Fruit fly (Drosophila melanogaster) whole organism, wandering third instar larva: Measurements from ENCODE around the gene mAcon1.

Experiments used
- CG9705 ChIP-seq: fragments of 200-800 bp; sonication (Bioruptor generic); optimal IDR thresholded peaks from 2 replicates; lab custom pipeline; 2018; ENCODE audit warnings: missing biosample characterization, mild to moderate bottlenecking, missing genetic modification characterization
- CrebA ChIP-seq: fragments of 200-800 bp; sonication (Bioruptor generic); optimal IDR thresholded peaks from 2 replicates; lab custom pipeline; 2016; ENCODE audit warnings: missing biosample characterization, mild to moderate bottlenecking, missing genetic modification characterization, borderline replicate concordance
- Dfd ChIP-seq: fragments of >200 bp; optimal IDR thresholded peaks from 2 replicates; lab custom pipeline; 2017; ENCODE audit warnings: missing biosample characterization, missing genetic modification characterization
- Dif ChIP-seq: fragments of 200-275, 200-300 bp; sonication (Bioruptor generic); optimal IDR thresholded peaks from 2 replicates; lab custom pipeline; 2018; ENCODE audit warnings: missing biosample characterization, missing genetic modification characterization; ENCODE audit not compliant: partially characterized antibody
- HLH106 ChIP-seq: fragments of 200-800 bp; optimal IDR thresholded peaks from 3 replicates; lab custom pipeline; 2019; ENCODE audit warnings: missing biosample characterization, mild to moderate bottlenecking, missing genetic modification characterization, moderate library complexity
- Hnf4 ChIP-seq: fragments of 200-800 bp; sonication (Bioruptor generic); optimal IDR thresholded peaks from 2 replicates; lab custom pipeline; 2016; ENCODE audit warnings: missing biosample characterization, mild to moderate bottlenecking, missing genetic modification characterization
- Hr78 ChIP-seq: fragments of >200 bp; optimal IDR thresholded peaks from 2 replicates; lab custom pipeline; 2017; ENCODE audit warnings: missing biosample characterization, missing genetic modification characterization
- Mio ChIP-seq: sonication (Bioruptor generic); optimal IDR thresholded peaks from 2 replicates; lab custom pipeline; 2016; ENCODE audit warnings: missing biosample characterization, missing genetic modification characterization
- Myc ChIP-seq: fragments of >200 bp; optimal IDR thresholded peaks from 2 replicates; lab custom pipeline; 2017
- N ChIP-seq: fragments of >200 bp; optimal IDR thresholded peaks from 2 replicates; lab custom pipeline; 2018; ENCODE audit warnings: missing biosample characterization, missing external identifiers, missing genetic modification characterization
- OdsH ChIP-seq: fragments of 200-800 bp; sonication (Bioruptor generic); optimal IDR thresholded peaks from 2 replicates; lab custom pipeline; 2016; ENCODE audit warnings: missing biosample characterization, mild to moderate bottlenecking, missing genetic modification characterization
- Rel ChIP-seq, 2 experiments: fragments of 200-800 bp; sonication (Bioruptor generic) in 1 of 2; optimal IDR thresholded peaks; 2 replicates in 1 of 2; 3 replicates in 1 of 2; lab custom pipeline; 2016 to 2019; ENCODE audit warnings: mild to moderate bottlenecking in 2 of 2, missing biosample characterization in 2 of 2, missing genetic modification characterization in 2 of 2, moderate library complexity in 1 of 2
- Vsx2 ChIP-seq: fragments of 200-300, 225-300 bp; sonication (Bioruptor generic); optimal IDR thresholded peaks from 2 replicates; lab custom pipeline; 2018; ENCODE audit warnings: missing biosample characterization, missing genetic modification characterization; ENCODE audit not compliant: partially characterized antibody
- br ChIP-seq: fragments of 200-800 bp; sonication (Bioruptor generic); optimal IDR thresholded peaks from 2 replicates; lab custom pipeline; 2016; ENCODE audit warnings: missing biosample characterization, missing genetic modification characterization
- brk ChIP-seq: fragments of 200-800 bp; sonication (Bioruptor generic); optimal IDR thresholded peaks from 2 replicates; lab custom pipeline; 2016; ENCODE audit warnings: missing biosample characterization, mild to moderate bottlenecking, missing genetic modification characterization
- dmrt93B ChIP-seq: fragments of 200-800 bp; sonication (Bioruptor generic); optimal IDR thresholded peaks from 2 replicates; lab custom pipeline; 2018; ENCODE audit warnings: missing biosample characterization, mild to moderate bottlenecking, missing genetic modification characterization
- ey ChIP-seq: fragments of 200-800 bp; sonication (Bioruptor generic); optimal IDR thresholded peaks from 2 replicates; lab custom pipeline; 2016; ENCODE audit warnings: missing biosample characterization, missing genetic modification characterization
- foxo ChIP-seq, 2 experiments: fragments of 200-800 bp; sonication (Bioruptor generic); optimal IDR thresholded peaks; 2 replicates in 1 of 2; 3 replicates in 1 of 2; lab custom pipeline; 2016 to 2017; ENCODE audit warnings: missing biosample characterization in 2 of 2, missing genetic modification characterization in 2 of 2
- fru ChIP-seq: fragments of 200-800 bp; sonication (Bioruptor generic); optimal IDR thresholded peaks from 3 replicates; lab custom pipeline; 2016; ENCODE audit warnings: missing biosample characterization, mild to moderate bottlenecking, missing genetic modification characterization
- h ChIP-seq: fragments of 200-800 bp; sonication (Bioruptor generic); optimal IDR thresholded peaks from 3 replicates; lab custom pipeline; 2016; ENCODE audit warnings: missing biosample characterization, mild to moderate bottlenecking, missing genetic modification characterization
- jim ChIP-seq: fragments of 175-275, 200-325 bp; sonication (Bioruptor generic); optimal IDR thresholded peaks from 2 replicates; lab custom pipeline; 2016; ENCODE audit warnings: missing biosample characterization, mild to moderate bottlenecking, missing genetic modification characterization
- lola ChIP-seq: fragments of >200 bp; optimal IDR thresholded peaks from 2 replicates; lab custom pipeline; 2017; ENCODE audit warnings: missing biosample characterization, missing genetic modification characterization
- psq ChIP-seq: fragments of 200-800 bp; sonication (Bioruptor generic); optimal IDR thresholded peaks from 3 replicates; lab custom pipeline; 2017; ENCODE audit warnings: missing biosample characterization, mild to moderate bottlenecking, missing genetic modification characterization, moderate library complexity
- rgr ChIP-seq: fragments of 200-800 bp; sonication (Bioruptor generic); optimal IDR thresholded peaks from 3 replicates; lab custom pipeline; 2016; ENCODE audit warnings: missing biosample characterization, mild to moderate bottlenecking, missing genetic modification characterization
- sage ChIP-seq: fragments of 200-800 bp; sonication (Bioruptor generic); optimal IDR thresholded peaks from 2 replicates; lab custom pipeline; 2016; ENCODE audit warnings: missing biosample characterization, mild to moderate bottlenecking, missing genetic modification characterization
- tai ChIP-seq: sonication (Bioruptor generic); optimal IDR thresholded peaks from 2 replicates; lab custom pipeline; 2016; ENCODE audit warnings: missing biosample characterization, missing genetic modification characterization

Gene mAcon1

DNA sequence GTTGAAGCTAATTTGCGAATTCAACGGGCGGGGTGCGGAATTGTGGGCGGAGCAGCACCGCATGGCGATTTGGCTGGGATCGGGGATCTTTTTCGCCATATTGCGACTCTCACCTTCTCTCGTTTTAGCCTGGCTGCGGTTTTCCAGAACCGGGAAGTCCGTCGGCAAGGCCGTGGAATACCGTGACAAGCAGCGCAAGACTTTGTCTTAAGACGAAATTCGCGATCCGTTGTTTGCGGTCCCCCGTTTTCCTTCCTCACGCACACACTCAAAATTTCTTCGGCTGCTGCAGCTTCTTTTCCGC lies 10.8 kb downstream of the mAcon1 start:
- TF ChIP-seq Rel (GFP tag; optimal IDR thresholded peaks at IDR 0.05; lab: Kevin White, UChicago) (no peak), Rel (tag; optimal IDR thresholded peaks at IDR 0.05; lab: Kevin White, UChicago) (peak; percentile 67), sage (GFP tag; lab: Kevin White, UChicago) (no peak)

- TF ChIP-seq Hnf4 (GFP tag; lab: Kevin White, UChicago) (no peak), Dif (GFP tag; lab: Kevin White, UChicago) (no peak), rgr (no peak), brk (GFP tag; lab: Kevin White, UChicago) (no peak), HLH106 (tag; lab: Kevin White, UChicago) (peak; percentile 7), ey (GFP tag; lab: Kevin White, UChicago) (no peak), sage (GFP tag; lab: Kevin White, UChicago) (peak; percentile 33)
- TF ChIP-seq, all 38 proteins: peak for 2
These were observed 11.3 kb downstream of the mAcon1 start, which contains the start of the genes bur and Mcm10 for dm6 chr2L:21179615-21180031. bur (minus strand) TSS chr2L:21179683. Mcm10 (plus strand) TSS chr2L:21179933.

dm6 chr2L:21187753-21188152 lies 19.4 kb downstream of the mAcon1 start:
- TF ChIP-seq CrebA (GFP tag; lab: Kevin White, UChicago): no peak
- TF ChIP-seq Dif (GFP tag; lab: Kevin White, UChicago): no peak
- TF ChIP-seq br (GFP tag; lab: Kevin White, UChicago): no peak
- TF ChIP-seq Myc (lab: Kevin White, UChicago): no peak
- no peak for TF ChIP-seq ey (GFP tag; lab: Kevin White, UChicago)
- no peak for TF ChIP-seq lola
- TF ChIP-seq OdsH (GFP tag; lab: Kevin White, UChicago): no peak
- no peak for TF ChIP-seq N
- no peak for TF ChIP-seq brk (GFP tag; lab: Kevin White, UChicago)
- no peak for TF ChIP-seq HLH106 (tag; lab: Kevin White, UChicago)
- TF ChIP-seq CG9705: no peak
- TF ChIP-seq h: no peak

DNA sequence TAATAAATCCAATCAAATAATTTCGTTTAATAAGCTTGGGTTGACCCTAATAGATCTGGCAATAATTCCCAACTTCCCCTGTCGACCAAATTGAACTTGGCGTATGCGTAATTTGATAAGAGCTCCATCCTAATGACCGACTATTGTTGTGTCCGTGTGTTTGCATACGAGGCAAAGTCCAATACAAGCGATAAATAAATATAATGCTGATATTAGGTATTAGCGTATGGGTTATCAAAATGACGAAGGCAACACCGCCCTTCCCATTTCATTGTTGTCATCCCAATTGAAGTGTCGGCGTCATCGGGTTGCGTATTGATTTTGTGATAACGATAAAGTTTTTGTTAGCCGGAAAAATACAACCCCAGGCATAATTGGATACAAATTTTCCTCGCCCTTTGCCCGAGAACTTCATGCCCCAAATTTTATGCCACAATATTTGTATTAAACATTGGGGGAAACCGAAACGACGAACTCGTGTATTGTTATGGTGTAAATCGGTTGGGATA lies 21.0 kb downstream of the mAcon1 start:
- TF ChIP-seq foxo (GFP tag; optimal IDR thresholded peaks at IDR 0.05; lab: Kevin White, UChicago) (no peak), CG9705 (no peak)

dm6 chr2L:21195331-21195730 lies 27.0 kb downstream of the mAcon1 start:
- TF ChIP-seq foxo (GFP tag; optimal IDR thresholded peaks at IDR 0.05; lab: Kevin White, UChicago) (peak in 1 of 2 experiments; percentile 12), h (peak; percentile 14), ey (GFP tag; lab: Kevin White, UChicago) (peak; percentile 9), Mio (no peak), rgr (peak; percentile 4), Hnf4 (GFP tag; lab: Kevin White, UChicago) (no peak)

DNA sequence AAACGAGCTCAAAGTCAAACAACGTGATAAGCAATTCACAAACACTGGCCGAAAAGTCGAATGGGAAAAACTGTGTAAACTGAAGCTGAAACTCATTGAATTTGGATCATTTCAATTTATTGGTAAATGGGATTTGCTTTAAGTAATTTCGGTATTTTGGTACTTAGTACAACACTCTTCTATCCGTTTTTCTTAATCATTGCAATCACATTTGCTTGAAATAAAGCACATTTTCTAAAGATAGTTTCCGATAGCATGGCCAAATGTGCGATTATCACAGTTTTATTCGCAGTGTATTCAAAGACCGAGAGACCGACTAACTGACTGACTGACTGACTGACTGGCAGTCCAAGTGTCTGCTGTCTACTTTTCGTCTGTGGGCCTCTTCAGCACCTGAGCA lies 28.1 kb downstream of the mAcon1 start:
- TF ChIP-seq fru (GFP tag; lab: Kevin White, UChicago): peak; percentile 46
- peak; percentile 28 for TF ChIP-seq HLH106 (tag; lab: Kevin White, UChicago)
- peak in 1 of 2 experiments; percentile 8 for TF ChIP-seq foxo (GFP tag; optimal IDR thresholded peaks at IDR 0.05; lab: Kevin White, UChicago)
- TF ChIP-seq h: peak; percentile 39
- TF ChIP-seq Dfd (GFP tag; lab: Kevin White, UChicago): no peak
- TF ChIP-seq, all 38 proteins: peak for 4

DNA sequence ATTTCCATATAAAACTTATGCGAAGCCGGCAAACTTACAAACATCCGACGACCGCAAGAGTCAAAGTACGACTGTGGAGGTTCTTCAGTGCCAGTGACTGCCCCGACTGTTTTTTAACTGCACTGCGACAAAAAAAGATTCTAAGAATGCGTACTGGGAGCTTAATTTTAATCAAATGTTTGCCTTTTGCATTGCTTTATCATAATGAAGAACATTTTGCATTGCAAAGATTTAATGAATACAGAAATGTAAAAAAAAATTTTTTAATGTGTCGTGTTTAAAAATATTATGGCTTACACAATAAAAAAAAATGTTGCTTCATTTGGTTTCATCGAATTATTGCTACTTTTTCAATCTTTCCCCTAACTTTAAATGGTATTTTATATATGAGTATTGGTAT lies 28.8 kb downstream of the mAcon1 start:
- TF ChIP-seq h (peak; percentile 29), fru (GFP tag; lab: Kevin White, UChicago) (peak; percentile 13), brk (GFP tag; lab: Kevin White, UChicago) (no peak), br (GFP tag; lab: Kevin White, UChicago) (no peak), tai (GFP tag; lab: Kevin White, UChicago) (no peak), dmrt93B (GFP tag; lab: Kevin White, UChicago) (no peak), Vsx2 (GFP tag; lab: Kevin White, UChicago) (no peak), psq (GFP tag; lab: Kevin White, UChicago) (no peak), ey (GFP tag; lab: Kevin White, UChicago) (peak; percentile 1), foxo (GFP tag; optimal IDR thresholded peaks at IDR 0.05; lab: Kevin White, UChicago) (peak in 1 of 2 experiments; percentile 36), jim (GFP tag; lab: Kevin White, UChicago) (no peak), Hr78 (no peak)
- TF ChIP-seq, all 38 proteins: peak for 4
